Fruit fly (Drosophila melanogaster) whole organism, wandering third instar larva: ENCODE measurements around the gene Cpr64Ad.

Source experiments
- Abd-B ChIP-seq: fragments of >200 bp; optimal IDR thresholded peaks from 2 replicates; lab custom pipeline; 2017; ENCODE audit warnings: missing biosample characterization, missing genetic modification characterization
- CrebA ChIP-seq: fragments of 200-800 bp; sonication (Bioruptor generic); optimal IDR thresholded peaks from 2 replicates; lab custom pipeline; 2016; ENCODE audit warnings: missing biosample characterization, mild to moderate bottlenecking, missing genetic modification characterization, borderline replicate concordance
- Dfd ChIP-seq: fragments of >200 bp; optimal IDR thresholded peaks from 2 replicates; lab custom pipeline; 2017; ENCODE audit warnings: missing biosample characterization, missing genetic modification characterization
- HLH106 ChIP-seq: fragments of 200-800 bp; optimal IDR thresholded peaks from 3 replicates; lab custom pipeline; 2019; ENCODE audit warnings: missing biosample characterization, mild to moderate bottlenecking, missing genetic modification characterization, moderate library complexity
- OdsH ChIP-seq: fragments of 200-800 bp; sonication (Bioruptor generic); optimal IDR thresholded peaks from 2 replicates; lab custom pipeline; 2016; ENCODE audit warnings: missing biosample characterization, mild to moderate bottlenecking, missing genetic modification characterization
- brk ChIP-seq: fragments of 200-800 bp; sonication (Bioruptor generic); optimal IDR thresholded peaks from 2 replicates; lab custom pipeline; 2016; ENCODE audit warnings: missing biosample characterization, mild to moderate bottlenecking, missing genetic modification characterization
- fru ChIP-seq: fragments of 200-800 bp; sonication (Bioruptor generic); optimal IDR thresholded peaks from 3 replicates; lab custom pipeline; 2016; ENCODE audit warnings: missing biosample characterization, mild to moderate bottlenecking, missing genetic modification characterization
- h ChIP-seq: fragments of 200-800 bp; sonication (Bioruptor generic); optimal IDR thresholded peaks from 3 replicates; lab custom pipeline; 2016; ENCODE audit warnings: missing biosample characterization, mild to moderate bottlenecking, missing genetic modification characterization
- jim ChIP-seq: fragments of 175-275, 200-325 bp; sonication (Bioruptor generic); optimal IDR thresholded peaks from 2 replicates; lab custom pipeline; 2016; ENCODE audit warnings: missing biosample characterization, mild to moderate bottlenecking, missing genetic modification characterization
- psq ChIP-seq: fragments of 200-800 bp; sonication (Bioruptor generic); optimal IDR thresholded peaks from 3 replicates; lab custom pipeline; 2017; ENCODE audit warnings: missing biosample characterization, mild to moderate bottlenecking, missing genetic modification characterization, moderate library complexity
- usp ChIP-seq: fragments of >200 bp; optimal IDR thresholded peaks from 2 replicates; lab custom pipeline; 2017; ENCODE audit warnings: missing biosample characterization, missing genetic modification characterization
- woc ChIP-seq: sonication (Bioruptor generic); optimal IDR thresholded peaks from 2 replicates; lab custom pipeline; 2016; ENCODE audit warnings: missing biosample characterization, mild to moderate bottlenecking, missing genetic modification characterization

dm6 chr3L:4209731-4210130 lies 5.4 kb upstream of the Cpr64Ad start:
- TF ChIP-seq Dfd (GFP tag; lab: Kevin White, UChicago) (no peak), usp (no peak), h (GFP tag; lab: Kevin White, UChicago) (no peak), woc (no peak), fru (no peak), psq (GFP tag; lab: Kevin White, UChicago) (no peak), Abd-B (GFP tag; lab: Kevin White, UChicago) (no peak), brk (GFP tag; lab: Kevin White, UChicago) (no peak), HLH106 (tag; lab: Kevin White, UChicago) (no peak), OdsH (no peak), jim (GFP tag; lab: Kevin White, UChicago) (no peak), CrebA (GFP tag; lab: Kevin White, UChicago) (no peak)
